ENCODE assay signal across 1 fruit fly cellular context in genomic region chr2L:12028808-12029207, dm6.
A peak's percentile ranks its signal among the peaks of the same experiment; 100 is the strongest.
TF ChIP-seq lines count a peak whose summit lies in the region.

No protein-coding gene starts in this region.

TF ChIP-seq in whole organism, embryonic, 481 proteins besides CTCF, POLR2A, EP300 and RAD21 (continued from another document):
- TF ChIP-seq CG6791 (GFP tag; IDR thresholded peaks at IDR 0.05; lab: Robert Waterston, UW; ENCODE audit: partially characterized antibody) (no peak), CG8290 (GFP tag; optimal IDR thresholded peaks at IDR 0.05; lab: Kevin White, UChicago) (no peak), CG8290 (tag; optimal IDR thresholded peaks at IDR 0.05; lab: Kevin White, UChicago) (peak in 1 of 2 experiments; percentile 14), Dfd (GFP tag; optimal IDR thresholded peaks at IDR 0.05; lab: Kevin White, UChicago) (no peak), Med (GFP tag; lab: Kevin White, UChicago) (no peak)
